Worm (Caenorhabditis elegans): Measurements from ENCODE around the gene C06G3.8.

- TF ChIP-seq ZK546.5 (tag; optimal IDR thresholded peaks at IDR 0.05) (no peak), nhr-28 (tag; optimal IDR thresholded peaks at IDR 0.05) (no peak), elt-1 (tag; optimal IDR thresholded peaks at IDR 0.05) (no peak), nfya-1 (tag; optimal IDR thresholded peaks at IDR 0.05; ENCODE audit: insufficient read depth) (no peak), nhr-11 (tag; optimal IDR thresholded peaks at IDR 0.05) (no peak), ceh-9 (tag; optimal IDR thresholded peaks at IDR 0.05) (no peak), nhr-76 (tag; optimal IDR thresholded peaks at IDR 0.05) (no peak)
Measured at ce11 chrIV:7065022-7065421, 32.7 kb upstream of the C06G3.8 start, which contains the start of gene Y43B11AL.1.

Measured in whole organism, L3 larva.